Worm (Caenorhabditis elegans): Measurements from ENCODE around the gene T06D4.2.

T06D4.2 gene

DNA sequence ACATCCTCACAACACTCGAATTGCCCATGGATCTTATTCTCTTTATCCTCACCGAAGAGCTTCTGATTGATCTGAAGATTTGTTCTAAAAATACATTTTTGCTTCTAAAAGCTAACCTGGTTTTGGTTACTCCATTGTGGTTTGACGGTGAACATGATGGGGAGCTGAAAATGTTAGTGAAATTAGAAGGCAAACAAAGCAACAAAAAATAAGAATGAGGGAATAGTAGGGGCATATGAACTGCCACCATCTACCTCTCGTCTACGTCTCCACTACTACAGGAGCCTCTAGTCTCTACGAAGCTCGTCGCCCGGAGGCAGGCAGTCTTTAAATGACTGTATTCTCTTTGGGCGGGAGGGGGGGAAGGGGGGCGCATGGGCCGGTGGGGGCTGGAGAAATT lies at the start of gene T06D4.2:
Gene T06D4.2, minus strand, starts transcription at position 170 of the 400 bp plus-strand sequence.
- no peak for TF ChIP-seq lsy-12 (tag; optimal IDR thresholded peaks at IDR 0.05)
- no peak for TF ChIP-seq nhr-237 (tag; optimal IDR thresholded peaks at IDR 0.05)
- no peak for TF ChIP-seq daf-12 (tag; optimal IDR thresholded peaks at IDR 0.05)
- no peak for TF ChIP-seq zag-1 (tag; optimal IDR thresholded peaks at IDR 0.05)
- no peak for TF ChIP-seq ceh-9 (tag; optimal IDR thresholded peaks at IDR 0.05)
- no peak for TF ChIP-seq nhr-25 (tag; optimal IDR thresholded peaks at IDR 0.05)
- TF ChIP-seq elt-1 (tag; optimal IDR thresholded peaks at IDR 0.05): no peak
- no peak for TF ChIP-seq nhr-76 (tag; optimal IDR thresholded peaks at IDR 0.05)
- TF ChIP-seq lin-39 (tag; optimal IDR thresholded peaks at IDR 0.05): no peak
- no peak for TF ChIP-seq nhr-77 (tag; optimal IDR thresholded peaks at IDR 0.05)
- TF ChIP-seq skn-1 (tag; optimal IDR thresholded peaks at IDR 0.05): no peak
- TF ChIP-seq sea-2 (GFP tag; optimal IDR thresholded peaks at IDR 0.05): no peak
- no peak for TF ChIP-seq nhr-11 (tag; optimal IDR thresholded peaks at IDR 0.05)
- TF ChIP-seq elt-3 (tag; optimal IDR thresholded peaks at IDR 0.05): no peak

DNA sequence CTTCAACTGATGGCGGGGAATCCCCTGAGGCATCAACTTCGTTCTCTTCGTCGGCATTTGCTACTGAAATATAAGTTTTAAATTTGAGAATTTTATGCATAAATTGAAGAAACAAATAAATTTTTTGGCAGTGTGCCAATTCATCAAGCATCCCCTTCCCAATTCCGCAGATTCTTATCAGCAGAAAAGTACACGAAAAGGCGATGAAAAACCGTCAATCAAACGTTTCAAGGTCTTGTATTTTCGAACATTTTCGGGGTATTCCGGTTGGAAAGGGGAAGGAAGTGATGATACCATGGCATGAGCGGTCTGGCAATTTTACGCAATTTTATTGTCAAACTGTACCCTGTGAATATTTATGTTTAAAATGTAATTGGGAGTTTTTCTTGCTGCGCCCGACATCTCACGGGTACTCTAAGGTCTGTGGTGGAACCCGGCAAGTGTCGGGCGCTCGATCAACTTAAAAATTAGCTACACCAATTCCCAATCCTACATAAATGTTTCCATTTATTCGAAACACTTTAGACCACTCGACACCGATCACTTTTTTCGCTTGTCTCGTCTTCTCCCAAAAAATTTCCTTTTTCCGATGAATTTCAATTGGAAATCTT lies 49.3 kb upstream of the T06D4.2 start:
- no peak for TF ChIP-seq nhr-23 (tag; optimal IDR thresholded peaks at IDR 0.05)
- TF ChIP-seq pha-4 (tag; optimal IDR thresholded peaks at IDR 0.05): no peak
- TF ChIP-seq lsy-12 (tag; optimal IDR thresholded peaks at IDR 0.05): no peak
- TF ChIP-seq nhr-76 (tag; optimal IDR thresholded peaks at IDR 0.05): no peak
- TF ChIP-seq zag-1 (tag; optimal IDR thresholded peaks at IDR 0.05): no peak
- TF ChIP-seq skn-1 (tag; optimal IDR thresholded peaks at IDR 0.05): no peak
- no peak for TF ChIP-seq nfya-1 (tag; optimal IDR thresholded peaks at IDR 0.05; ENCODE audit: insufficient read depth)
- no peak for TF ChIP-seq lin-15B (tag; optimal IDR thresholded peaks at IDR 0.05)
- peak; percentile 78 for TF ChIP-seq snpc-4 (tag; optimal IDR thresholded peaks at IDR 0.05)
- no peak for TF ChIP-seq nhr-77 (tag; optimal IDR thresholded peaks at IDR 0.05)
- no peak for TF ChIP-seq ztf-4 (tag; optimal IDR thresholded peaks at IDR 0.05)
- peak; percentile 19 for TF ChIP-seq ama-1 (optimal IDR thresholded peaks at IDR 0.05)
- TF ChIP-seq unc-62 (GFP tag; optimal IDR thresholded peaks at IDR 0.05): peak; percentile 43
- TF ChIP-seq elt-2 (tag; optimal IDR thresholded peaks at IDR 0.05): no peak
- no peak for TF ChIP-seq hmg-11 (tag; optimal IDR thresholded peaks at IDR 0.05)
- peak; percentile 77 for TF ChIP-seq elt-1 (tag; optimal IDR thresholded peaks at IDR 0.05)
- no peak for TF ChIP-seq elt-3 (tag; optimal IDR thresholded peaks at IDR 0.05)
- no peak for TF ChIP-seq egl-27 (tag; optimal IDR thresholded peaks at IDR 0.05)
- TF ChIP-seq nhr-43 (tag; optimal IDR thresholded peaks at IDR 0.05; ENCODE audit: poor library complexity, severe bottlenecking): peak; percentile 43
- no peak for TF ChIP-seq ceh-9 (tag; optimal IDR thresholded peaks at IDR 0.05)
- TF ChIP-seq nhr-25 (tag; optimal IDR thresholded peaks at IDR 0.05): peak; percentile 56
- no peak for TF ChIP-seq unc-39 (tag; optimal IDR thresholded peaks at IDR 0.05)
- no peak for TF ChIP-seq ztf-11 (tag; optimal IDR thresholded peaks at IDR 0.05)

- TF ChIP-seq lin-15B (tag; optimal IDR thresholded peaks at IDR 0.05) (no peak), daf-12 (tag; optimal IDR thresholded peaks at IDR 0.05) (no peak), lsy-12 (tag; optimal IDR thresholded peaks at IDR 0.05) (no peak), fkh-2 (tag; optimal IDR thresholded peaks at IDR 0.05) (no peak), lin-39 (tag; optimal IDR thresholded peaks at IDR 0.05) (no peak), R02D3.7 (tag; optimal IDR thresholded peaks at IDR 0.05) (no peak), nhr-28 (tag; optimal IDR thresholded peaks at IDR 0.05) (no peak), nhr-12 (tag; optimal IDR thresholded peaks at IDR 0.05) (no peak), pha-4 (tag; optimal IDR thresholded peaks at IDR 0.05) (no peak)
Observed at ce11 chrII:3429400-3429799, 43.7 kb upstream of the T06D4.2 start, which contains the start of gene C16C8.18. Gene C16C8.18 (plus strand): TSS chrII:3429700.

ce11 chrII:3428158-3428704 lies 42.5 kb upstream of the T06D4.2 start:
- TF ChIP-seq nhr-11 (tag; optimal IDR thresholded peaks at IDR 0.05) (no peak), sea-2 (GFP tag; optimal IDR thresholded peaks at IDR 0.05) (peak; percentile 20), mdl-1 (tag; optimal IDR thresholded peaks at IDR 0.05) (no peak), nfya-1 (tag; optimal IDR thresholded peaks at IDR 0.05; ENCODE audit: insufficient read depth) (peak; percentile 60), lin-39 (tag; optimal IDR thresholded peaks at IDR 0.05) (peak; percentile 72), fkh-10 (GFP tag; optimal IDR thresholded peaks at IDR 0.05) (peak; percentile 3), fos-1 (tag; optimal IDR thresholded peaks at IDR 0.05) (no peak), hmg-11 (tag; optimal IDR thresholded peaks at IDR 0.05) (peak; percentile 66), zag-1 (tag; optimal IDR thresholded peaks at IDR 0.05) (no peak), ceh-28 (tag; optimal IDR thresholded peaks at IDR 0.05) (no peak), snpc-4 (tag; optimal IDR thresholded peaks at IDR 0.05) (peak; percentile 19)

All from whole organism, L3 larva.